Fruit fly (Drosophila melanogaster) ovary, adult (tissue): ENCODE data around the gene CG32023.

Experiments used
- CG17801 ChIP-seq: fragments of 200-800 bp; optimal IDR thresholded peaks from 2 replicates; lab custom pipeline; 2019; ENCODE audit warnings: missing biosample characterization, mild to moderate bottlenecking, missing genetic modification characterization, moderate library complexity; ENCODE audit not compliant: partially characterized antibody

Gene CG32023

dm6 chr3L:8773713-8774112 lies 30.3 kb downstream of the CG32023 start:
- TF ChIP-seq CG17801 (GFP tag; lab: Kevin White, UChicago): no peak

dm6 chr3L:8772998-8773684 lies 30.8 kb downstream of the CG32023 start:
- peak; percentile 85 for TF ChIP-seq CG17801 (GFP tag; lab: Kevin White, UChicago)

DNA sequence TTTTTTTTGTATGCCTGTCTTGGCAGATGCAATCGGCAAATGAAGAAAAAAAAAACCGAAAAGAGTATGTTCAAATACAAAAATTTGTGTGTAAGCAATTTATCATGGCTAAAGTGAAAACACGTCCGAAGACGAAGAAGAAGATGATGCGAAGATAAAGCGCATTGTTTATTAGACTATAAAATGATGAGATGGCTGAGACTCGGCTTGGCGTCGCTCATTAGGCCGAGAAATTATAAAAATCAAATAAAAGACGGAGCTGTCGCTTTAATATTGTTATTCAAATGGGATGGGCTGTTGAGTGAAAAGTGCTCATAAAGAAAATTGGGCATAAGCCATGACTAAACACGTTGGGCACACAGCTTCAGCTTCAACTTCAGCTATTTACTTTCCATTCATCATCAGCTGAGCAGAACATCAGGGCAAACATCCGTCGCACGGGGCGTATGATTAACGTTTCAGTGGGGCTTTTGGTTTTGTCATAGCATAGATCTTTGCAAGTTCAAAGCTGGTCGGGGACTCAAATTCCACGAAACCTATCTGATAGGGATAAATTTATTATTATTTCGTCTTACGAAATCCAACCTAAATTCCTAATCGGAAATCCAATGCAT lies 33.3 kb downstream of the CG32023 start:
- no peak for TF ChIP-seq CG17801 (GFP tag; lab: Kevin White, UChicago)

DNA sequence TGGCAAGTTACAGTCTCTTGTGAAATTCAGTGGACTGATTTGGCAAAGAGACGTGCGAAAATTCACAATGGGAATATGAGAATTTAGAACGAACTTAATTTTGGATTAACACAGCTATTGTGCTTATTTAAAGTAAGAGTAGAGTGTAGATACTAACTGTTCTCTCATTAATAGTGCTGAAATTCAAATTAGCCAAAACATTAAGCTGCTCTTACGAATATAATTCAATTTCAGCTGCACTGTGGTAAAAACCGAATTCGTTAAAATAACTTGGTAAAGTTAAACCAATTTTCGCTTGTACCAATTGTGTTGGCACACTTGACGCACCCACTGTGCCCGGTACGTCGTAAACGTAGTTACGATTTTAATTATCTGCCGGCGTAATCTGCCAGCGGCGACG lies 36.1 kb downstream of the CG32023 start:
- peak; percentile 96 for TF ChIP-seq CG17801 (GFP tag; lab: Kevin White, UChicago)

DNA sequence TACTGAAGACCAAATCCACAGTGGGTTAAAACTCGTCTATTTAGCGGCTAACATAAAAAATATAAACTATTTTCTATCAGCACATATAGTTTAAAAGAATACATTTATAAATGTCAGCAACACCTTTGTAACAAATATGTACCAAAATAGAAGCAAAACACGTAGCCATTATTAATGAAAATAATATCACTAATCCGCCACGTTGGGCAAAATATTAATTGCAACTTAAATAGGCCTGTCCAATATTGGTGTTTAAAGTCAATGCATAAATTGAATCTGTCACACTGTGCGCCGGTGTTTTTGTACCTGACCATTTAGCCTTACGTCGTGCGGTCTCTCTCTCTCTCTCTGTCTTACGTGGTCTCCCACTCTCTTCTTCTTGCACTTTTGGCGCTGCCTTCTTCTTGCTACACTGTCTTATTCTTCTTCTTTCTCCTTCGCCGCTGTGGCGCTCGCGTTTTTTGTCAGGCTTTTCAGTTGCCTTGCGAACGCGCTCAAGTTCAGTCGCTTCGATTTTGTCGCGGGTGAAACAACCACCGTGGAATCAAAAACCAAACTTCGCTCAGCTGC lies 37.9 kb downstream of the CG32023 start:
- TF ChIP-seq CG17801 (GFP tag; lab: Kevin White, UChicago): peak; percentile 90

- TF ChIP-seq CG17801 (GFP tag; lab: Kevin White, UChicago): no peak
Measured at dm6 chr3L:8765493-8765892, 38.5 kb downstream of the CG32023 start.

DNA sequence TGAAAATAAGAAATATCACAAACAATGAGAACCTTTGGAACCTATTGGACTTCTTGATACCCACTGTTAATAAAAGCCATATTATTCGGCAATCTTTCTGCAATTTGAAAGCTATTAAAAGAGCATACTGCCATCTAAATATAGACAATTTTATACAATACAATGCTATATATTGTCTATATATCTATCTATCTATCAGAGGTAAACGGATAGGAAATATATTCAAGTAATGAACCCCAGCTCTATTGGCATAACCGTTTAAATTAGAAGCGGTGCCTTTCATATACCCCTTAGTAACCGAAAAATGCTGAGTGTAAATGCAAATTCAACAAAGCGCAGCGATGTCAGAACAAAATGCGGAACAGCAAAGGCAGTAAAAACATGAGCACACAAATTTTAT lies 40.2 kb downstream of the CG32023 start:
- peak; percentile 13 for TF ChIP-seq CG17801 (GFP tag; lab: Kevin White, UChicago)

dm6 chr3L:8763037-8763454 lies 40.9 kb downstream of the CG32023 start:
- TF ChIP-seq CG17801 (GFP tag; lab: Kevin White, UChicago): peak; percentile 24

DNA sequence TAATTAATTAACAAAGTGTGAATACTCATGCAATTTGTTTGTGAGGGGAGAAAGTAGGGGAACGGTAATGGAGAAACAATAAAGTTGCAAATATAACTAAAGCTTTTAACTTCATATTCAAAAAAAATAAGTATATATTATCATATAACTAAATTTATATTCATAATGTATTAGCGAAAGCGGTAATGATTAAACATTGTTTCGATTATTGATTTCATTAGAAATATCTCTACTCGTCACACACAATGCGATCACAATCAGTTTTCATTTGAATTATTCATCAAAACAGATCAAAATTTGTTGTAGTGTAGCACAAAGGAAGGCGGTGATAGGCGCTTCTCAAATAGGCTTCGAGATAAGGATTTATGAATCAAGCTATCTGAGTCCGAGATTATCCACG lies 48.3 kb downstream of the CG32023 start, which contains the start of gene CG6576:
Gene CG6576, plus strand, starts transcription at position 301 of the 400 bp plus-strand sequence.
- TF ChIP-seq CG17801 (GFP tag; lab: Kevin White, UChicago): no peak
